Comparison of ENCODE assay signal across 2 fruit fly cellular contexts in genomic region chr2L:5766042-5766441, dm6.
TF ChIP-seq lines count a peak whose summit lies in the region.

Gene obst-E, minus strand, starts transcription at chr2L:5766142.

- no peak for TF ChIP-seq CTCF in whole organism, embryonic (GFP tag; optimal IDR thresholded peaks at IDR 0.05; lab: Kevin White, UChicago)

TF ChIP-seq in whole organism, embryonic, 481 proteins besides CTCF, POLR2A, EP300 and RAD21:
- peak; percentile 19 for TF ChIP-seq Med (GFP tag; lab: Kevin White, UChicago)
- TF ChIP-seq chinmo (GFP tag; IDR thresholded peaks at IDR 0.05; lab: Robert Waterston, UW; ENCODE audit: partially characterized antibody), result 0 out of 4 replicates have a peak, but pooled peaks have one; percentile 20
- TF ChIP-seq CG12299 (tag; optimal IDR thresholded peaks at IDR 0.05; lab: Kevin White, UChicago), result no peak
- no peak for TF ChIP-seq Six4 (GFP tag; optimal IDR thresholded peaks at IDR 0.05; lab: Kevin White, UChicago)
- TF ChIP-seq HLH3B (GFP tag; IDR thresholded peaks at IDR 0.05; lab: Robert Waterston, UW), result 0 out of 2 replicates have a peak, but pooled peaks have one; percentile 14
- TF ChIP-seq CG3838 (GFP tag; optimal IDR thresholded peaks at IDR 0.05; lab: Kevin White, UChicago), result no peak
- TF ChIP-seq p53 (GFP tag; optimal IDR thresholded peaks at IDR 0.05; lab: Kevin White, UChicago), result no peak
- TF ChIP-seq yki (optimal IDR thresholded peaks at IDR 0.05; lab: Kevin White, UChicago), result no peak
- no peak for TF ChIP-seq CG7372 (GFP tag; IDR thresholded peaks at IDR 0.05; lab: Robert Waterston, UW)
- no peak for TF ChIP-seq insv (GFP tag; optimal IDR thresholded peaks at IDR 0.05; lab: Kevin White, UChicago)
- no peak for TF ChIP-seq CG10274 (GFP tag; optimal IDR thresholded peaks at IDR 0.05; lab: Kevin White, UChicago)
- no peak for TF ChIP-seq ranshi (GFP tag; IDR thresholded peaks at IDR 0.05; lab: Robert Waterston, UW)
- no peak for TF ChIP-seq chn (GFP tag; optimal IDR thresholded peaks at IDR 0.05; lab: Kevin White, UChicago)
- TF ChIP-seq Bgb (GFP tag; IDR thresholded peaks at IDR 0.05; lab: Robert Waterston, UW; ENCODE audit: partially characterized antibody), result 0 out of 2 replicates have a peak, but pooled peaks have one; percentile 16
- TF ChIP-seq NfI (GFP tag; optimal IDR thresholded peaks at IDR 0.05; lab: Kevin White, UChicago), result no peak
- TF ChIP-seq hth (optimal IDR thresholded peaks at IDR 0.05; lab: Kevin White, UChicago), result no peak
- peak; percentile 12 for TF ChIP-seq CG13894 (tag; optimal IDR thresholded peaks at IDR 0.05; lab: Kevin White, UChicago)
- no peak for TF ChIP-seq CG3407 (GFP tag; optimal IDR thresholded peaks at IDR 0.05; lab: Kevin White, UChicago)
- no peak for TF ChIP-seq zf30C (GFP tag; optimal IDR thresholded peaks at IDR 0.05; lab: Kevin White, UChicago)
- TF ChIP-seq vfl (GFP tag; optimal IDR thresholded peaks at IDR 0.05; lab: Kevin White, UChicago), result no peak
- TF ChIP-seq CG5245 (GFP tag; optimal IDR thresholded peaks at IDR 0.05; lab: Kevin White, UChicago), result no peak
- no peak for TF ChIP-seq CG1602 (GFP tag; optimal IDR thresholded peaks at IDR 0.05; lab: Kevin White, UChicago)
- no peak for TF ChIP-seq CG2120 (GFP tag; optimal IDR thresholded peaks at IDR 0.05; lab: Kevin White, UChicago)
- TF ChIP-seq ATbp (GFP tag; optimal IDR thresholded peaks at IDR 0.05; lab: Kevin White, UChicago), result no peak
- TF ChIP-seq CG17186 (GFP tag; optimal IDR thresholded peaks at IDR 0.05; lab: Kevin White, UChicago), result no peak
- TF ChIP-seq CG12769 (tag; optimal IDR thresholded peaks at IDR 0.05; lab: Kevin White, UChicago), result peak; percentile 75
- TF ChIP-seq CG7271 (tag; optimal IDR thresholded peaks at IDR 0.05; lab: Kevin White, UChicago), result no peak
- TF ChIP-seq CG4282 (GFP tag; optimal IDR thresholded peaks at IDR 0.05; lab: Kevin White, UChicago), result no peak
- no peak for TF ChIP-seq CG1024 (GFP tag; IDR thresholded peaks at IDR 0.05; lab: Robert Waterston, UW)
- TF ChIP-seq seq (GFP tag; IDR thresholded peaks at IDR 0.05; lab: Robert Waterston, UW), result no peak
- TF ChIP-seq CG3726 (GFP tag; IDR thresholded peaks at IDR 0.05; lab: Robert Waterston, UW), result no peak

TF ChIP-seq in whole organism, wandering third instar larva, 38 proteins besides CTCF, POLR2A, EP300 and RAD21:
- TF ChIP-seq ey (GFP tag; optimal IDR thresholded peaks at IDR 0.05; lab: Kevin White, UChicago), result no peak
- no peak for TF ChIP-seq Rel (GFP tag; optimal IDR thresholded peaks at IDR 0.05; lab: Kevin White, UChicago)
- peak; percentile 27 for TF ChIP-seq Rel (tag; optimal IDR thresholded peaks at IDR 0.05; lab: Kevin White, UChicago)
- no peak for TF ChIP-seq h (GFP tag; optimal IDR thresholded peaks at IDR 0.05; lab: Kevin White, UChicago)
